Fruit fly (Drosophila melanogaster) whole organism, embryonic: ENCODE results near the gene CG7656.

Experiments used
- Adf1 ChIP-seq: fragments of 200-800 bp; sonication (Bioruptor generic); IDR thresholded peaks from 2 replicates; pipeline ENCODE4 v1.3.6; 2022; ENCODE audit warnings: missing biosample characterization, missing genetic modification characterization
- BtbVII ChIP-seq: fragments of 200-800 bp; sonication (Bioruptor generic); optimal IDR thresholded peaks from 3 replicates; lab custom pipeline; 2017; ENCODE audit warnings: missing biosample characterization, mild to moderate bottlenecking, missing genetic modification characterization
- CG10267 ChIP-seq: fragments of 200-800 bp; sonication (Bioruptor generic); optimal IDR thresholded peaks from 2 replicates; lab custom pipeline; 2018; ENCODE audit warnings: missing biosample characterization, mild to moderate bottlenecking, missing genetic modification characterization, moderate library complexity
- CG11398 ChIP-seq: fragments of 200-800 bp; sonication (Bioruptor generic); optimal IDR thresholded peaks from 2 replicates; lab custom pipeline; 2016; ENCODE audit warnings: missing biosample characterization, missing genetic modification characterization
- CG11696 ChIP-seq: fragments of 200-800 bp; sonication (Bioruptor generic); IDR thresholded peaks from 2 replicates; pipeline ENCODE4 v1.3.6; 2022; ENCODE audit warnings: missing biosample characterization, missing genetic modification characterization
- CG12299 ChIP-seq: fragments of 200-800 bp; sonication (Bioruptor generic); optimal IDR thresholded peaks from 2 replicates; lab custom pipeline; 2018; ENCODE audit warnings: missing biosample characterization, mild to moderate bottlenecking, missing genetic modification characterization
- CG12769 ChIP-seq: fragments of 200-800 bp; sonication (Bioruptor generic); optimal IDR thresholded peaks from 2 replicates; lab custom pipeline; 2019; ENCODE audit warnings: missing biosample characterization, mild to moderate bottlenecking, missing genetic modification characterization, moderate library complexity
- CG13424 ChIP-seq: fragments of 200-800 bp; sonication (Bioruptor generic); optimal IDR thresholded peaks from 2 replicates; lab custom pipeline; 2019; ENCODE audit warnings: missing biosample characterization, mild to moderate bottlenecking, missing genetic modification characterization, moderate library complexity
- CG15601 ChIP-seq: fragments of 200-800 bp; sonication (Bioruptor generic); optimal IDR thresholded peaks from 3 replicates; lab custom pipeline; 2019; ENCODE audit warnings: missing biosample characterization, mild to moderate bottlenecking, missing genetic modification characterization, moderate library complexity
- CG1602 ChIP-seq: fragments of 200-800 bp; sonication (Bioruptor generic); optimal IDR thresholded peaks from 3 replicates; lab custom pipeline; 2016; ENCODE audit warnings: missing biosample characterization, missing genetic modification characterization
- CG17568 ChIP-seq: fragments of 200-800 bp; sonication (Bioruptor generic); optimal IDR thresholded peaks from 2 replicates; lab custom pipeline; 2018; ENCODE audit warnings: missing biosample characterization, mild to moderate bottlenecking, missing genetic modification characterization, moderate library complexity
- CG2199 ChIP-seq: fragments of 200-800 bp; sonication (Bioruptor generic); IDR thresholded peaks from 3 replicates; pipeline ENCODE4 v1.3.6; 2022; ENCODE audit warnings: missing biosample characterization, missing genetic modification characterization
- CG2712 ChIP-seq: fragments of 200-800 bp; optimal IDR thresholded peaks from 3 replicates; lab custom pipeline; 2019; ENCODE audit warnings: missing biosample characterization, mild to moderate bottlenecking, missing genetic modification characterization, moderate library complexity
- CG3163 ChIP-seq: fragments of 200-800 bp; sonication (Bioruptor generic); optimal IDR thresholded peaks from 3 replicates; lab custom pipeline; 2016; ENCODE audit warnings: missing biosample characterization, missing genetic modification characterization
- CG34224 ChIP-seq: fragments of 200-800 bp; sonication (Bioruptor generic); IDR thresholded peaks from 3 replicates; pipeline ENCODE4 v1.3.6; 2022; ENCODE audit warnings: missing biosample characterization, missing genetic modification characterization; ENCODE audit not compliant: partially characterized antibody
- CG4360 ChIP-seq: fragments of 200-800 bp; sonication (Bioruptor generic); IDR thresholded peaks from 2 replicates; pipeline ENCODE4 v1.3.6; 2022; ENCODE audit warnings: missing biosample characterization, missing genetic modification characterization
- CG4424 ChIP-seq: fragments of 200-800 bp; sonication (Bioruptor generic); optimal IDR thresholded peaks from 3 replicates; lab custom pipeline; 2016; ENCODE audit warnings: missing biosample characterization, missing genetic modification characterization
- CG4617 ChIP-seq: fragments of 200-800 bp; sonication (Bioruptor generic); optimal IDR thresholded peaks from 3 replicates; lab custom pipeline; 2016; ENCODE audit warnings: missing biosample characterization, missing genetic modification characterization, borderline replicate concordance
- CG4820 ChIP-seq: fragments of 200-800 bp; sonication (Bioruptor generic); optimal IDR thresholded peaks from 3 replicates; lab custom pipeline; 2016; ENCODE audit warnings: missing biosample characterization, missing genetic modification characterization
- CG6791 ChIP-seq: fragments of 200-800 bp; sonication (Bioruptor generic); IDR thresholded peaks from 3 replicates; pipeline ENCODE4 v1.3.6; 2022; ENCODE audit warnings: missing biosample characterization, missing genetic modification characterization; ENCODE audit not compliant: partially characterized antibody
- CG7271 ChIP-seq: fragments of 200-800 bp; sonication (Bioruptor generic); optimal IDR thresholded peaks from 2 replicates; lab custom pipeline; 2018; ENCODE audit warnings: missing biosample characterization, mild to moderate bottlenecking, missing genetic modification characterization, moderate library complexity
- CG7745 ChIP-seq: fragments of 200-800 bp; sonication (Bioruptor generic); optimal IDR thresholded peaks from 2 replicates; lab custom pipeline; 2018; ENCODE audit warnings: missing biosample characterization, mild to moderate bottlenecking, missing genetic modification characterization, moderate library complexity
- CG9797 ChIP-seq: fragments of 200-800 bp; sonication (Bioruptor generic); optimal IDR thresholded peaks from 3 replicates; lab custom pipeline; 2018; ENCODE audit warnings: missing biosample characterization, mild to moderate bottlenecking, missing genetic modification characterization
- Chrac-16 ChIP-seq: fragments of 200-800 bp; sonication (Bioruptor generic); optimal IDR thresholded peaks from 3 replicates; lab custom pipeline; 2016; ENCODE audit warnings: missing biosample characterization, missing genetic modification characterization
- Eip74EF ChIP-seq, 2 experiments: fragments of 200-800 bp in 1 of 2; fragments of >200 bp in 1 of 2; sonication (Bioruptor generic) in 1 of 2; optimal IDR thresholded peaks; 2 replicates each; lab custom pipeline; 2017 to 2019; ENCODE audit warnings: missing biosample characterization in 2 of 2, missing genetic modification characterization in 2 of 2, mild to moderate bottlenecking in 1 of 2, moderate library complexity in 1 of 2
- HLHmδ ChIP-seq: fragments of 200-800 bp; sonication (Bioruptor generic); optimal IDR thresholded peaks from 2 replicates; lab custom pipeline; 2018; ENCODE audit warnings: missing biosample characterization, mild to moderate bottlenecking, missing genetic modification characterization, moderate library complexity
- Hr3 ChIP-seq: fragments of 200-800 bp; sonication (Bioruptor generic); optimal IDR thresholded peaks from 3 replicates; lab custom pipeline; 2016; ENCODE audit warnings: missing biosample characterization, missing genetic modification characterization
- YL-1 ChIP-seq: fragments of 200-800 bp; sonication (Bioruptor generic); optimal IDR thresholded peaks from 3 replicates; lab custom pipeline; 2017; ENCODE audit warnings: missing biosample characterization, mild to moderate bottlenecking, missing genetic modification characterization
- amos ChIP-seq: fragments of 200-800 bp; sonication (Bioruptor generic); IDR thresholded peaks from 2 replicates; pipeline ENCODE4 v1.3.6; 2022; ENCODE audit warnings: missing biosample characterization, missing genetic modification characterization; ENCODE audit not compliant: partially characterized antibody
- bbx ChIP-seq: fragments of 200-800 bp; sonication (Bioruptor generic); IDR thresholded peaks from 2 replicates; pipeline ENCODE4 v1.3.6; 2022; ENCODE audit warnings: missing biosample characterization, missing genetic modification characterization; ENCODE audit not compliant: partially characterized antibody
- bsh ChIP-seq, 2 experiments: fragments of 200-800 bp; sonication (Bioruptor generic); optimal IDR thresholded peaks; 2 replicates each; lab custom pipeline; 2017 to 2018; ENCODE audit warnings: mild to moderate bottlenecking in 2 of 2, missing biosample characterization in 2 of 2, missing genetic modification characterization in 2 of 2, moderate library complexity in 1 of 2
- danr ChIP-seq: fragments of 200-800 bp; sonication (Bioruptor generic); IDR thresholded peaks from 2 replicates; pipeline ENCODE4 v1.3.6; 2022; ENCODE audit warnings: missing biosample characterization, missing genetic modification characterization
- en ChIP-seq: fragments of 200-800 bp; sonication (Bioruptor generic); optimal IDR thresholded peaks from 2 replicates; lab custom pipeline; 2016; ENCODE audit warnings: missing biosample characterization, missing genetic modification characterization
- eyg ChIP-seq: fragments of 200-800 bp; sonication (Bioruptor generic); optimal IDR thresholded peaks from 3 replicates; lab custom pipeline; 2016; ENCODE audit warnings: missing biosample characterization, missing genetic modification characterization
- gfzf ChIP-seq: fragments of 200-800 bp; sonication (Bioruptor generic); optimal IDR thresholded peaks from 2 replicates; lab custom pipeline; 2016; ENCODE audit warnings: missing biosample characterization, mild to moderate bottlenecking, missing genetic modification characterization, moderate library complexity
- grn ChIP-seq: fragments of 200-800 bp; sonication (Bioruptor generic); optimal IDR thresholded peaks from 3 replicates; lab custom pipeline; 2017; ENCODE audit warnings: missing biosample characterization, missing genetic modification characterization
- hb ChIP-seq: fragments of 200-800 bp; sonication (Bioruptor generic); IDR thresholded peaks from 3 replicates; pipeline ENCODE4 v1.3.6; 2022; ENCODE audit warnings: missing biosample characterization, missing genetic modification characterization; ENCODE audit not compliant: partially characterized antibody
- lov ChIP-seq, 2 experiments: fragments of 200-800 bp in 1 of 2; fragments of >200 bp in 1 of 2; sonication (Bioruptor generic) in 1 of 2; IDR thresholded peaks in 1 of 2; optimal IDR thresholded peaks in 1 of 2; 2 replicates in 1 of 2; 3 replicates in 1 of 2; pipeline versions ENCODE4 v1.3.6 to Lab custom; 2017 to 2022; ENCODE audit warnings: missing biosample characterization in 1 of 2, missing genetic modification characterization in 1 of 2
- nerfin-2 ChIP-seq: fragments of 200-800 bp; sonication (Bioruptor generic); IDR thresholded peaks from 2 replicates; pipeline ENCODE4 v1.3.6; 2022; ENCODE audit warnings: missing biosample characterization, missing genetic modification characterization; ENCODE audit not compliant: partially characterized antibody
- phol ChIP-seq: fragments of 200-800 bp; sonication (Bioruptor generic); optimal IDR thresholded peaks from 3 replicates; lab custom pipeline; 2018; ENCODE audit warnings: missing biosample characterization, mild to moderate bottlenecking, missing genetic modification characterization, moderate library complexity
- pzg ChIP-seq: fragments of 200-800 bp; sonication (Bioruptor generic); optimal IDR thresholded peaks from 3 replicates; lab custom pipeline; 2018; ENCODE audit warnings: missing biosample characterization, mild to moderate bottlenecking, missing genetic modification characterization, moderate library complexity
- scrt ChIP-seq: fragments of 200-800 bp; sonication (Bioruptor generic); optimal IDR thresholded peaks from 2 replicates; lab custom pipeline; 2018; ENCODE audit warnings: missing biosample characterization, mild to moderate bottlenecking, missing genetic modification characterization, moderate library complexity
- sug ChIP-seq: fragments of 200-800 bp; optimal IDR thresholded peaks from 2 replicates; lab custom pipeline; 2019; ENCODE audit warnings: missing biosample characterization, mild to moderate bottlenecking, missing genetic modification characterization, moderate library complexity
- unc-4 ChIP-seq: fragments of 200-800 bp; sonication (Bioruptor generic); IDR thresholded peaks from 2 replicates; pipeline ENCODE4 v1.3.6; 2022; ENCODE audit warnings: missing biosample characterization, missing genetic modification characterization; ENCODE audit not compliant: partially characterized antibody
- vnd ChIP-seq: fragments of 200-800 bp; sonication (Bioruptor generic); IDR thresholded peaks from 3 replicates; pipeline ENCODE4 v1.3.6; 2022; ENCODE audit warnings: missing biosample characterization, missing genetic modification characterization; ENCODE audit not compliant: partially characterized antibody
- vvl ChIP-seq: fragments of 200-800 bp; sonication (Bioruptor generic); IDR thresholded peaks from 2 replicates; pipeline ENCODE4 v1.3.6; 2022; ENCODE audit warnings: missing biosample characterization, missing genetic modification characterization

The CG7656 gene

DNA sequence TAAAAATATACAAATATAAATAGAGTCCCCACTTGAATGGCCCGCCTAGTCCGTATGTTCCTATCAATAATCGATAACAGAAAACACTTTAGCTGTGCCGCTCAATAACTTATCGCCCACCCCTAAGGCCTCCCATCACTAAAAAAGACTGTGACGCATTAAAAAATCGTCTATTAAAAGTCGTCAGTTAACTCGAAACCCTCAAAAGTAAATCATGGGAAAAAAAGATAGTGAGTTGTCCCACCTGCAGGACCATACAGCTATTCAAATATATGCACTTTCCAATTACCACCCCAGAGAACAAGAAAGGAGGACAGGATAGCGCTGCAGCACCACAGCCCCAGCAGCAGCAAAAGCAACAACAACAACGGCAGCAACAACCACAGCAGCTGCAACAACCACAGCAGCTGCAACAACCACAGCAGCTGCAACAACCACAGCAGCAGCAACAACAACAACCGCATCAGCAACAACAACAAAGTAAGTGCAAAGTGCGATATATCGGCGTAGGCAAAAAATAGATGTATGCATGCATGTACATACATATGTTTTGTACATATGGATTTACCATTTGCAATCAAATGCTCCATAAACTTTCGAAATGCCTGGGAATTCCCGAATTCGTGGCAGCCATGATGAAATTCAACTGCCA is 33.9 kb downstream of the CG7656 start, which contains the start of gene AGO2 (continued):
- TF ChIP-seq CG7271 (tag; lab: Kevin White, UChicago) (peak; percentile 48), grn (GFP tag; lab: Kevin White, UChicago) (no peak), CG2199 (GFP tag; lab: Robert Waterston, UW) (0 out of 3 replicates have a peak, but pooled peaks have one; percentile 46), scrt (GFP tag; lab: Kevin White, UChicago) (peak; percentile 40), eyg (GFP tag; lab: Kevin White, UChicago) (peak; percentile 0), Chrac-16 (GFP tag; lab: Kevin White, UChicago) (no peak), vnd (GFP tag; lab: Robert Waterston, UW) (peak; percentile 62; the same call in 1 of the 3 replicates), gfzf (GFP tag; lab: Kevin White, UChicago) (peak; percentile 41), unc-4 (GFP tag; lab: Robert Waterston, UW) (peak; percentile 58), CG2712 (tag; lab: Kevin White, UChicago) (peak; percentile 6), vvl (peak; percentile 34; the same call in 1 of the 2 replicates), phol (tag; lab: Kevin White, UChicago) (peak; percentile 90), Hr3 (GFP tag; lab: Kevin White, UChicago) (no peak), hb (GFP tag; lab: Robert Waterston, UW) (peak; percentile 68; the same call in 2 of the 3 replicates), CG7745 (tag; lab: Kevin White, UChicago) (no peak), Adf1 (GFP tag; lab: Robert Waterston, UW) (peak; percentile 14; the same call in 1 of the 2 replicates), CG34224 (GFP tag; lab: Robert Waterston, UW) (peak; percentile 83), sug (tag; lab: Kevin White, UChicago) (peak; percentile 9), CG4617 (peak; percentile 93), CG12769 (tag; lab: Kevin White, UChicago) (no peak), nerfin-2 (GFP tag; lab: Robert Waterston, UW) (peak; percentile 73; the same call in 1 of the 2 replicates), CG4360 (GFP tag; lab: Robert Waterston, UW) (peak; percentile 100), CG3163 (GFP tag; lab: Kevin White, UChicago) (peak; percentile 32), CG1602 (GFP tag; lab: Kevin White, UChicago) (no peak), lov (optimal IDR thresholded peaks at IDR 0.05; lab: Kevin White, UChicago) (no peak), lov (GFP tag; IDR thresholded peaks at IDR 0.05; lab: Robert Waterston, UW) (no peak), CG6791 (GFP tag; lab: Robert Waterston, UW) (peak; percentile 70; the same call in 1 of the 3 replicates), danr (no peak), CG13424 (tag; lab: Kevin White, UChicago) (peak; percentile 8), CG4424 (GFP tag; lab: Kevin White, UChicago) (no peak), en (GFP tag; lab: Kevin White, UChicago) (no peak), CG12299 (tag; lab: Kevin White, UChicago) (peak; percentile 24), Eip74EF (GFP tag; optimal IDR thresholded peaks at IDR 0.05; lab: Kevin White, UChicago) (peak in 1 of 2 experiments; percentile 29), pzg (peak; percentile 62), amos (GFP tag; lab: Robert Waterston, UW) (peak; percentile 74), HLHmδ (GFP tag; lab: Kevin White, UChicago) (peak; percentile 16), bbx (GFP tag; lab: Robert Waterston, UW) (peak; percentile 69), CG17568 (GFP tag; lab: Kevin White, UChicago) (peak; percentile 61), BtbVII (GFP tag; lab: Kevin White, UChicago) (peak; percentile 9), CG11398 (peak; percentile 8), CG9797 (peak; percentile 53), CG11696 (no peak), bsh (GFP tag; optimal IDR thresholded peaks at IDR 0.05; lab: Kevin White, UChicago) (no peak), CG4820 (no peak), CG10267 (tag; lab: Kevin White, UChicago) (peak; percentile 41), YL-1 (GFP tag; lab: Kevin White, UChicago) (peak; percentile 92), CG15601 (tag; lab: Kevin White, UChicago) (peak; percentile 17)
